Fruit fly (Drosophila melanogaster): ENCODE data around the gene sNPF.

The sNPF gene

dm6 chr2L:20093794-20094193 is 66.1 kb downstream of the sNPF start, which contains the start of the genes Taf13 and nesd (continued):
- TF ChIP-seq CG8281 (tag; optimal IDR thresholded peaks at IDR 0.05) (no peak), trem (tag; optimal IDR thresholded peaks at IDR 0.05) (peak; percentile 74), vvl (GFP tag; IDR thresholded peaks at IDR 0.05) (peak; percentile 16; the same call in 1 of the 2 replicates), crol (GFP tag; IDR thresholded peaks at IDR 0.05) (no peak), tap (tag; optimal IDR thresholded peaks at IDR 0.05) (no peak), MESR4 (GFP tag; optimal IDR thresholded peaks at IDR 0.05) (no peak), CG11560 (tag; IDR thresholded peaks at IDR 0.05) (no peak), CG15601 (tag; optimal IDR thresholded peaks at IDR 0.05) (peak; percentile 69), Mrtf (GFP tag; IDR thresholded peaks at IDR 0.05) (no peak), CG3407 (GFP tag; optimal IDR thresholded peaks at IDR 0.05) (no peak), CG4404 (GFP tag; IDR thresholded peaks at IDR 0.05) (no peak), fd3F (GFP tag; optimal IDR thresholded peaks at IDR 0.05) (no peak), Fer2 (tag; optimal IDR thresholded peaks at IDR 0.05) (no peak), Stat92E (GFP tag; optimal IDR thresholded peaks at IDR 0.05) (no peak), al (GFP tag; IDR thresholded peaks at IDR 0.05) (no peak), wor (GFP tag; IDR thresholded peaks at IDR 0.05) (no peak), CG42726 (GFP tag; IDR thresholded peaks at IDR 0.05; ENCODE audit: partially characterized antibody) (no peak), ind (GFP tag; optimal IDR thresholded peaks at IDR 0.05) (peak; percentile 21), CG30431 (GFP tag; optimal IDR thresholded peaks at IDR 0.05) (no peak), CG12391 (tag; optimal IDR thresholded peaks at IDR 0.05) (peak; percentile 66), ara (GFP tag; IDR thresholded peaks at IDR 0.05) (no peak), inv (GFP tag; IDR thresholded peaks at IDR 0.05; ENCODE audit: partially characterized antibody) (peak; percentile 65), CG11085 (GFP tag; IDR thresholded peaks at IDR 0.05) (no peak), CG33557 (GFP tag; optimal IDR thresholded peaks at IDR 0.05) (peak; percentile 30), Oaz (GFP tag; IDR thresholded peaks at IDR 0.05) (no peak), D19B (GFP tag; optimal IDR thresholded peaks at IDR 0.05) (no peak), prd (optimal IDR thresholded peaks at IDR 0.05) (no peak), prd (GFP tag; IDR thresholded peaks at IDR 0.05) (no peak), her (GFP tag; optimal IDR thresholded peaks at IDR 0.05) (no peak), CG31388 (GFP tag; optimal IDR thresholded peaks at IDR 0.05) (no peak), CG11695 (GFP tag; IDR thresholded peaks at IDR 0.05) (no peak), Med (GFP tag) (peak; percentile 81), tx (GFP tag; optimal IDR thresholded peaks at IDR 0.05) (no peak), CG9727 (GFP tag; optimal IDR thresholded peaks at IDR 0.05) (peak; percentile 37), CG1647 (GFP tag; optimal IDR thresholded peaks at IDR 0.05) (no peak), CG18764 (GFP tag; optimal IDR thresholded peaks at IDR 0.05) (peak; percentile 26), Hmr (GFP tag; optimal IDR thresholded peaks at IDR 0.05) (peak; percentile 37), CG34422 (GFP tag; IDR thresholded peaks at IDR 0.05) (no peak), hbn (GFP tag; IDR thresholded peaks at IDR 0.05; ENCODE audit: partially characterized antibody) (peak; percentile 67; the same call in 1 of the 2 replicates), CG30020 (tag; optimal IDR thresholded peaks at IDR 0.05) (peak; percentile 80), CG2712 (tag; optimal IDR thresholded peaks at IDR 0.05) (peak; percentile 64), HLH54F (GFP tag; optimal IDR thresholded peaks at IDR 0.05) (peak; percentile 28), D19A (tag; optimal IDR thresholded peaks at IDR 0.05) (no peak), CG6272 (GFP tag; IDR thresholded peaks at IDR 0.05) (no peak), CG9609 (GFP tag; optimal IDR thresholded peaks at IDR 0.05) (peak; percentile 0), CG12236 (GFP tag; optimal IDR thresholded peaks at IDR 0.05) (no peak), Atf6 (GFP tag; IDR thresholded peaks at IDR 0.05) (no peak), slbo (GFP tag; IDR thresholded peaks at IDR 0.05) (peak; percentile 46), pfk (GFP tag; optimal IDR thresholded peaks at IDR 0.05) (no peak), Sry-δ (GFP tag; optimal IDR thresholded peaks at IDR 0.05) (peak; percentile 69), CG12659 (GFP tag; optimal IDR thresholded peaks at IDR 0.05) (peak; percentile 60), Chrac-16 (GFP tag; optimal IDR thresholded peaks at IDR 0.05) (peak; percentile 11)

All from whole organism, embryonic.